Fruit fly (Drosophila melanogaster): Measurements from ENCODE around the gene CG7079.

DNA sequence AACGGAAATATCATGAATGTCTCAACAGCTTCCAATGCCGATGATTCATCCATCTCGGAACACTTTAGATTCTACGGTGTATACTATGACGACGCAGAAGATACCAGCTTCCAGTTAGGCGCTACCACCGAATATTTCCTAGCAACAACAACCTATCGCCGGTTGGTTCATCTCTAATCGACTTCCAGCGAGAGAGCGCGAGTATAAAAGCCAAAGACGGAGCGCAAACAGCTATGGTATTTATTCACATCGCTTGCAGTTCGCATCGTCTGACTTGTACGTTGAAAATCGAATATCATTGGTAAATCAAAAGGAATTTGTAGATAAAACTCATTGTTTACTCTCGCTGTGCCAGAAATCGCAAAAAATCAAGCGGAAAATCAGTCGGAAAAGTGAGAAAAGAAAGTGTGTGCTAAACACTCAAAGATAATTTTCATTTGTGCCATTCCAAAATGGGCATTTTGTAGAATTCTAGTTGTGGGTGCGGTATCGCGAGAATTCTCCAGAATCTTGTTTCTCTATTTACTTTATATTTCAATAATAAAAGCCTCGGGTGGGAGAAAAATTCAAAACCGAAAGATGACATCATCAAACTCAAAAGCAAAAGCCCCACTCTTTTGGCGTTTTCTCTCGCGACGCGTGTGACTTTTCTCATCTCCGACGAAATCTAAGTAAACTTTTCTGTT is 16.5 kb upstream of the CG7079 start, which contains the start of gene AnxB9:
- no peak for TF ChIP-seq pan (optimal IDR thresholded peaks at IDR 0.05)
- no peak for TF ChIP-seq CG8478 (optimal IDR thresholded peaks at IDR 0.05)
- no peak for TF ChIP-seq Dll (optimal IDR thresholded peaks at IDR 0.05)

Measured in whole organism.